Worm (Caenorhabditis elegans): ENCODE data around the gene mff-1.

DNA sequence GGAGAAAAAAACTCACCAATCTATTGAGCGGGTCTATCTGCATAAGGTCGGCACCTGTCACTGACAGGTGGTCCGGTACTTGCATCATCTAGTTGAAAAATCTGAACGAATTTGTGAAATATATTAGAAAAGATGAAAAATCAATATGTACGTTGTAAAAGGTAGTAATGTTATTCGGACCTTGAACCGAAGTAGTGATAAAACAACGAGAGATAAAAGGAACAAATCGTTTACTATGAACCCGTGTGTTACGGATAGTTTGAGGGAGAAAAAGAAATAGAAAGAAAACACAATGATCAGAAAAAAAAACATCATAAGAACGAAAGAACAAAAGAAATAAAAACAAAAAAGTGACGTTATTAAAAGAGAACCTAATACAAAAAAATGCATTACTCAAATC is at the start of gene mff-1:
- TF ChIP-seq ama-1 (optimal IDR thresholded peaks at IDR 0.05): no peak
- no peak for TF ChIP-seq sea-1 (GFP tag; conservative IDR thresholded peaks at IDR 0.05)
- no peak for TF ChIP-seq ets-7 (tag; optimal IDR thresholded peaks at IDR 0.05)
- TF ChIP-seq ceh-13 (GFP tag; optimal IDR thresholded peaks at IDR 0.05): no peak
- no peak for TF ChIP-seq hnd-1 (tag; optimal IDR thresholded peaks at IDR 0.05)
- no peak for TF ChIP-seq hmbx-1 (tag; optimal IDR thresholded peaks at IDR 0.05)
- no peak for TF ChIP-seq B0310.2 (tag; optimal IDR thresholded peaks at IDR 0.05)

Measured in whole organism, early embryonic.